Worm (Caenorhabditis elegans) whole organism, midembryonic: Measurements from ENCODE around the gene K10G4.5.

ENCODE experiments used
- cog-1 ChIP-seq: sonication (generic microtip); optimal IDR thresholded peaks from 2 replicates; lab custom pipeline; 2016; ENCODE audit warnings: missing genetic modification characterization, missing compliant biosample characterization
- klf-2 ChIP-seq: fragments of 200-800 bp; sonication (Bioruptor generic); conservative IDR thresholded peaks from 2 replicates; pipeline ENCODE4 v1.3.6; 2022; ENCODE audit warnings: missing genetic modification reagents, missing genetic modification characterization, missing compliant biosample characterization
- med-1 ChIP-seq: sonication (generic microtip); optimal IDR thresholded peaks from 2 replicates; lab custom pipeline; 2017; ENCODE audit warnings: missing genetic modification characterization, mild to moderate bottlenecking, missing compliant biosample characterization, antibody characterized with exemption, missing genetic modification reagents; ENCODE audit not compliant: insufficient read depth
- ref-1 ChIP-seq: fragments of 200-800 bp; sonication (Bioruptor generic); conservative IDR thresholded peaks from 2 replicates; pipeline ENCODE4 v1.3.6; 2022; ENCODE audit warnings: missing genetic modification reagents, missing genetic modification characterization, missing compliant biosample characterization
- tab-1 ChIP-seq: fragments of 200-800 bp; sonication (Bioruptor generic); IDR thresholded peaks from 2 replicates; pipeline ENCODE4 v1.3.6; 2022; ENCODE audit warnings: missing genetic modification characterization, missing compliant biosample characterization
- ztf-23 ChIP-seq: fragments of 200-800 bp; sonication (Bioruptor generic); IDR thresholded peaks from 2 replicates; pipeline ENCODE4 v1.3.6; 2022; ENCODE audit warnings: missing genetic modification reagents, missing genetic modification characterization, missing compliant biosample characterization
- ztf-29 ChIP-seq: fragments of 200-800 bp; sonication (Bioruptor generic); IDR thresholded peaks from 2 replicates; pipeline ENCODE4 v1.3.6; 2022; ENCODE audit warnings: missing genetic modification reagents, missing genetic modification characterization, missing compliant biosample characterization

DNA sequence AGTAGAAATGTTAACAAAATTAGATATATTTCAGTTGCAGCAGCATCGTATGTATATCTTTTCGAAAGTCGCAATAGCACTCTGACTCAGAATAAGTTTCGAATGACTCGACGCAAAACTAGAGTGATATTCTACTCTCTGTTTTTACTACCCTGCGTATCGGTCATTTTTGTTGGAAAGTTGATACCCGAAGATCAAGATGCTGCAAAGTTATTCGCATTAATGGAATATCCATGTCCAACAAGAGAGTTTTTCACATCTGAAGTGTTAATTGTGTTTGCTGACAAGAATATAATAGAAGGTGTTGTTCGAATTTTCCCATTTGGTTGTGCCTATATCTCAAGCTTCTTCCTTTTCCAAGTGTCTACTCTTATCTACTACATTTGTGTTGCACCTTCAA lies 29.2 kb downstream of the K10G4.5 start:
- TF ChIP-seq tab-1 (GFP tag; lab: Robert Waterston, UW) (no peak), klf-2 (GFP tag; lab: Robert Waterston, UW) (no peak), ztf-29 (no peak), ztf-23 (GFP tag; lab: Robert Waterston, UW) (no peak), cog-1 (tag; lab: Kevin White, UChicago) (no peak), ref-1 (no peak), med-1 (GFP tag; lab: Kevin White, UChicago) (no peak)
